Worm (Caenorhabditis elegans): Measurements from ENCODE around the gene isy-1.

- TF ChIP-seq pha-4 (tag; optimal IDR thresholded peaks at IDR 0.05): no peak
- TF ChIP-seq flh-1 (GFP tag; optimal IDR thresholded peaks at IDR 0.05): no peak
- TF ChIP-seq lin-13 (tag; optimal IDR thresholded peaks at IDR 0.05): peak; percentile 15
- TF ChIP-seq snpc-4 (tag; optimal IDR thresholded peaks at IDR 0.05): no peak
- TF ChIP-seq ham-2 (GFP tag; optimal IDR thresholded peaks at IDR 0.05): no peak
- no peak for TF ChIP-seq elt-1 (tag; optimal IDR thresholded peaks at IDR 0.05; ENCODE audit: borderline replicate concordance, insufficient read depth)
- peak; percentile 61 for TF ChIP-seq unc-62 (GFP tag; optimal IDR thresholded peaks at IDR 0.05)
- peak; percentile 94 for TF ChIP-seq nhr-237 (tag; optimal IDR thresholded peaks at IDR 0.05)
- TF ChIP-seq ztf-11 (tag; optimal IDR thresholded peaks at IDR 0.05): no peak
- TF ChIP-seq elt-3 (tag; optimal IDR thresholded peaks at IDR 0.05): no peak
- no peak for TF ChIP-seq nhr-12 (tag; optimal IDR thresholded peaks at IDR 0.05)
- TF ChIP-seq zip-8 (tag; optimal IDR thresholded peaks at IDR 0.05): no peak
- TF ChIP-seq nhr-76 (tag; optimal IDR thresholded peaks at IDR 0.05): no peak
Observed at ce11 chrV:11039379-11039954, 39.0 kb upstream of the isy-1 start, which contains the start of gene pak-2.
